Worm (Caenorhabditis elegans): ENCODE results near the gene col-149.
"Not testable (repeated sequence)": the region's sequence is repeated elsewhere in the genome, so short reads cannot be mapped to it uniquely, and the experiment has no call there.

The col-149 gene

ce11 chrV:10292819-10293357, at the start of gene col-149:
Gene col-149 (minus strand): TSS chrV:10292869.
- TF ChIP-seq tlf-1 (GFP tag; optimal IDR thresholded peaks at IDR 0.05) = no peak
- TF ChIP-seq nhr-80 (tag; optimal IDR thresholded peaks at IDR 0.05) = peak; percentile 32
- TF ChIP-seq xnd-1 (tag; optimal IDR thresholded peaks at IDR 0.05) = no peak

- TF ChIP-seq B0019.2 (GFP tag; conservative IDR thresholded peaks at IDR 0.05) (peak; percentile 70), Y53F4B.3 (GFP tag; IDR thresholded peaks at IDR 0.05) (0 out of 2 replicates have a peak, but pooled peaks have one; percentile 45), egl-44 (GFP tag; IDR thresholded peaks at IDR 0.05) (peak; percentile 89; the same call in 1 of the 2 replicates), egl-18 (GFP tag; IDR thresholded peaks at IDR 0.05) (peak; percentile 82), ceh-100 (GFP tag; IDR thresholded peaks at IDR 0.05) (peak; percentile 67), hsf-1 (GFP tag; IDR thresholded peaks at IDR 0.05) (peak; percentile 84), D2030.7 (GFP tag; IDR thresholded peaks at IDR 0.05) (peak; percentile 95), cebp-1 (GFP tag; IDR thresholded peaks at IDR 0.05) (peak; percentile 69), cebp-1 (tag; optimal IDR thresholded peaks at IDR 0.05) (peak; percentile 82), Y56A3A.18 (GFP tag; IDR thresholded peaks at IDR 0.05) (peak; percentile 89; the same call in 1 of the 2 replicates), snpc-4 (tag; optimal IDR thresholded peaks at IDR 0.05) (peak in 2 of 4 experiments; percentile 69 to 72), ztf-26 (tag; optimal IDR thresholded peaks at IDR 0.05) (peak; percentile 91), egrh-3 (GFP tag; IDR thresholded peaks at IDR 0.05) (peak; percentile 43), K12H6.12 (tag; optimal IDR thresholded peaks at IDR 0.05) (peak; percentile 23), sea-2 (GFP tag; IDR thresholded peaks at IDR 0.05) (peak; percentile 90), nfyb-1 (GFP tag; IDR thresholded peaks at IDR 0.05) (peak; percentile 95), Y79H2A.3 (GFP tag; conservative IDR thresholded peaks at IDR 0.05) (peak; percentile 86), lir-1 (GFP tag; conservative IDR thresholded peaks at IDR 0.05) (peak; percentile 87), lin-54 (GFP tag; optimal IDR thresholded peaks at IDR 0.05) (peak; percentile 64), B0336.3 (GFP tag; IDR thresholded peaks at IDR 0.05) (peak; percentile 88), madf-8 (GFP tag; conservative IDR thresholded peaks at IDR 0.05) (peak; percentile 40; the same call in 1 of the 2 replicates), attf-6 (GFP tag; IDR thresholded peaks at IDR 0.05) (peak; percentile 70), ztf-6 (GFP tag; IDR thresholded peaks at IDR 0.05) (peak; percentile 68; the same call in 1 of the 2 replicates), Y67H2A.10 (GFP tag; conservative IDR thresholded peaks at IDR 0.05) (peak; percentile 52; the same call in 1 of the 2 replicates), attf-5 (GFP tag; optimal IDR thresholded peaks at IDR 0.05) (peak; percentile 68), C17E4.6 (GFP tag; IDR thresholded peaks at IDR 0.05) (peak; percentile 87), rcor-1 (GFP tag; IDR thresholded peaks at IDR 0.05) (peak; percentile 91), atf-7 (tag; optimal IDR thresholded peaks at IDR 0.05) (peak; percentile 64), mcd-1 (GFP tag; IDR thresholded peaks at IDR 0.05) (peak; percentile 93), lsl-1 (GFP tag; optimal IDR thresholded peaks at IDR 0.05) (peak; percentile 51), Y95B8A.8 (GFP tag; IDR thresholded peaks at IDR 0.05) (peak; percentile 88), lin-40 (tag; optimal IDR thresholded peaks at IDR 0.05) (peak; percentile 93), F37B4.10 (GFP tag; IDR thresholded peaks at IDR 0.05) (peak; percentile 99), nhr-80 (tag; optimal IDR thresholded peaks at IDR 0.05) (peak; percentile 55), somi-1 (GFP tag; optimal IDR thresholded peaks at IDR 0.05) (peak; percentile 67), nhr-90 (tag; optimal IDR thresholded peaks at IDR 0.05) (peak; percentile 20), F22D6.2 (tag; optimal IDR thresholded peaks at IDR 0.05) (peak; percentile 48), bed-2 (GFP tag; IDR thresholded peaks at IDR 0.05) (peak; percentile 80; the same call in 1 of the 2 replicates), madf-6 (GFP tag; IDR thresholded peaks at IDR 0.05) (peak; percentile 86), F33H1.4 (GFP tag; IDR thresholded peaks at IDR 0.05) (peak; percentile 68), Y53G8AR.9 (GFP tag; conservative IDR thresholded peaks at IDR 0.05) (peak; percentile 95), aptf-2 (GFP tag; conservative IDR thresholded peaks at IDR 0.05) (peak; percentile 91), unc-130 (GFP tag; optimal IDR thresholded peaks at IDR 0.05) (peak; percentile 43)
- not testable (repeated sequence) for TF ChIP-seq snpc-4 (GFP tag; optimal IDR thresholded peaks at IDR 0.05)
These were observed 49.2 kb upstream of the col-149 start, which contains the start of gene K07C5.13 for ce11 chrV:10341905-10342328. Gene K07C5.13 (plus strand): TSS chrV:10342055.
